Worm (Caenorhabditis elegans) whole organism, early embryonic: ENCODE results near the gene F57F4.2.

Experiments used
- aly-1 ChIP-seq: sonication (generic microtip); optimal IDR thresholded peaks from 2 replicates; lab custom pipeline; 2016; ENCODE audit warnings: missing genetic modification characterization, missing compliant biosample characterization
- ama-1 ChIP-seq: fragments of 150-350 bp; optimal IDR thresholded peaks from 2 replicates; lab custom pipeline; 2014
- flt-1 ChIP-seq: fragments of 200-800 bp; sonication (Bioruptor generic); IDR thresholded peaks from 2 replicates; pipeline ENCODE4 v1.3.6; 2022; ENCODE audit warnings: missing genetic modification characterization, missing compliant biosample characterization
- hmbx-1 ChIP-seq: sonication (generic microtip); optimal IDR thresholded peaks from 2 replicates; lab custom pipeline; 2016; ENCODE audit warnings: mild to moderate bottlenecking, missing genetic modification characterization, missing compliant biosample characterization
- sea-1 ChIP-seq: fragments of 200-800 bp; sonication (Bioruptor generic); conservative IDR thresholded peaks from 2 replicates; pipeline ENCODE4 v1.3.6; 2022; ENCODE audit warnings: missing genetic modification characterization, missing compliant biosample characterization
- tbx-11 ChIP-seq: fragments of 200-800 bp; sonication (Bioruptor generic); IDR thresholded peaks from 2 replicates; pipeline ENCODE4 v1.3.6; 2022; ENCODE audit warnings: missing genetic modification characterization, missing compliant biosample characterization

- TF ChIP-seq hmbx-1 (tag; lab: Kevin White, UChicago) = no peak
- no peak for TF ChIP-seq ama-1
- TF ChIP-seq sea-1 (GFP tag; lab: Robert Waterston, UW) = no peak
- no peak for TF ChIP-seq tbx-11 (GFP tag; lab: Robert Waterston, UW)
- TF ChIP-seq flt-1 (GFP tag; lab: Robert Waterston, UW) = no peak
- TF ChIP-seq aly-1 = no peak
Observed at ce11 chrV:6346906-6347305, 42.6 kb downstream of the F57F4.2 start.
